Fruit fly (Drosophila melanogaster) Kc167 (cell line): ENCODE measurements around the gene Cyp4d21.

ENCODE experiments used
- Myc ChIP-seq: fragments of >200 bp; optimal IDR thresholded peaks from 2 replicates; lab custom pipeline; 2017; ENCODE audit warnings: missing external identifiers
- Sin3A ChIP-seq: fragments of >200 bp; optimal IDR thresholded peaks from 2 replicates; lab custom pipeline; 2018; ENCODE audit warnings: missing external identifiers
- h ChIP-seq: fragments of >200 bp; optimal IDR thresholded peaks from 3 replicates; lab custom pipeline; 2018; ENCODE audit warnings: missing external identifiers
- insv ChIP-seq: fragments of >200 bp; optimal IDR thresholded peaks from 3 replicates; lab custom pipeline; 2018; ENCODE audit warnings: missing external identifiers
- psq ChIP-seq: fragments of >200 bp; optimal IDR thresholded peaks from 2 replicates; lab custom pipeline; 2017; ENCODE audit warnings: missing external identifiers
- ttk ChIP-seq: sonication (Bioruptor generic); optimal IDR thresholded peaks from 2 replicates; lab custom pipeline; 2017; ENCODE audit warnings: missing external identifiers

The Cyp4d21 gene

dm6 chr2L:7576462-7577360, 28.7 kb upstream of the Cyp4d21 start:
- TF ChIP-seq Myc = no peak
- TF ChIP-seq h = no peak
- no peak for TF ChIP-seq psq
- no peak for TF ChIP-seq insv (lab: Kevin White, UChicago)
- TF ChIP-seq Sin3A (lab: Kevin White, UChicago) = no peak
- TF ChIP-seq ttk (lab: Kevin White, UChicago) = no peak

dm6 chr2L:7577646-7578045, 27.8 kb upstream of the Cyp4d21 start:
- TF ChIP-seq psq = no peak
- no peak for TF ChIP-seq ttk (lab: Kevin White, UChicago)
- TF ChIP-seq Sin3A (lab: Kevin White, UChicago) = no peak
- no peak for TF ChIP-seq insv (lab: Kevin White, UChicago)
- no peak for TF ChIP-seq Myc
- no peak for TF ChIP-seq h

DNA sequence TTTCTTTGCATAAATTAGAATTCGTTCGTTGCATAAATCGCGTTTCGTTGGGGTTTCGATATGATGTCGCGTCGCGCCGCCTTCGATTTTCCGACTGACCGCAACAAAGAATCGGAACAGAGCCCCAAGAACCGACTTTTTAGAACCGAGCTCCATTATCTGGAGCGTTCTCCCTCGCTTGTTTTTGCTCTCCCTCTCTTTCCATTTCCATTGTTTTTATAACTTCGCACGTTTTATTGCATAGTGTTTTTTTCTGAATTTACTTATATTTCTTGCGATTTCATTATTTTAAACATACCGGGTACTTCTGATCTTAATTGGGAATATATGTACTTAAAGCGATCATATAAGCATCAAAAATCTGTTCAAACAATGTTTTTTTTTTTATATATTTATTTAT, 26.5 kb upstream of the Cyp4d21 start, which contains the start of gene RapGAP1:
Gene RapGAP1 (minus strand): TSS at position 101 of the 400 bp plus-strand sequence.
- no peak for TF ChIP-seq h
- no peak for TF ChIP-seq ttk (lab: Kevin White, UChicago)
- no peak for TF ChIP-seq psq
- no peak for TF ChIP-seq insv (lab: Kevin White, UChicago)
- no peak for TF ChIP-seq Sin3A (lab: Kevin White, UChicago)
- TF ChIP-seq Myc = no peak

dm6 chr2L:7580676-7581253, 24.6 kb upstream of the Cyp4d21 start:
- TF ChIP-seq ttk (lab: Kevin White, UChicago) (no peak), psq (no peak), h (no peak), Myc (no peak), Sin3A (lab: Kevin White, UChicago) (no peak), insv (lab: Kevin White, UChicago) (no peak)

DNA sequence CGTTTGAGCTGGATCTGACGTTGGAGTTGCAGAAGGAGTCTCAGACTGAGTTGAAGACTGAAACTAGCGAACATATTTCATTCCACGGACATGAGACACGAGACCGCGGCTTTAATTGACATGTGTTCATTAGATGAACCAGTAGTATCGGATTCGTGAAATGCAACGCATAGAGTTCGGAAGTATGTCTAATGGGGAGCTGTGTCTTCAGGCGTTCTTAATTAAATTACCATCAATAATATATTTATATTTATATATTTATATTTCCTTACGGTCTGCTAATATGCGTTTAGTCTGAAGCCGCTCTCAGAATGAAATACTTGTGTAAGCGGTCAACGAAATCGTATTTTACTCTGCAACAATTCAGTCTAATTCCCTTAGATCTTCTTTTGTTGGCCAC, 23.8 kb upstream of the Cyp4d21 start, which contains the start of gene Spn28B:
Gene Spn28B (plus strand): TSS at position 301 of the 400 bp plus-strand sequence.
- TF ChIP-seq Sin3A (lab: Kevin White, UChicago) = no peak
- no peak for TF ChIP-seq Myc
- no peak for TF ChIP-seq insv (lab: Kevin White, UChicago)
- no peak for TF ChIP-seq ttk (lab: Kevin White, UChicago)
- TF ChIP-seq h = no peak
- no peak for TF ChIP-seq psq

- TF ChIP-seq ttk (lab: Kevin White, UChicago) (no peak), Myc (no peak), psq (no peak), Sin3A (lab: Kevin White, UChicago) (no peak), insv (lab: Kevin White, UChicago) (no peak), h (no peak)
Observed at dm6 chr2L:7587106-7587505, 18.3 kb upstream of the Cyp4d21 start.

DNA sequence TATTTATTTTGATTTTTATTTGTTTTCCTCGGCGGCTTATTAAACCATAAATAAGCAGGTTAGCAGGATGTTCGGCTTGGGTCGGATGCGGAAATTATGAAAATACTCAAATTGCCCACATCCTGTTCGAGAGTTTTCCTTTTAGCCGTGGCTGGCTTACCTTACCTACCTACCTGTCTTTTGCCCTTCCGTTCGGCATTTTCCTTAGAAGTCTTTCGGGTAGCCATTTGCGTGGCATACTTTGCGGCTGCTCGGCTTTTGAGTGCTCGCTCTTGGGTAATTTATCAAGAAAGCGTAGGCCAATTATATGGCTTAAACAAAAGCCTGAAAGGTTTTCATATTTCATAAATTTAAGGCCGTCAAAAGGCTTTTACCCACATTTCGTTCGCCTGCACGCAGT, 12.5 kb upstream of the Cyp4d21 start:
- TF ChIP-seq psq (no peak), ttk (lab: Kevin White, UChicago) (no peak), insv (lab: Kevin White, UChicago) (no peak), Sin3A (lab: Kevin White, UChicago) (no peak), Myc (no peak), h (no peak)

dm6 chr2L:7596862-7597261, 8.5 kb upstream of the Cyp4d21 start:
- TF ChIP-seq psq (no peak), insv (lab: Kevin White, UChicago) (no peak), Myc (no peak), h (no peak), Sin3A (lab: Kevin White, UChicago) (no peak), ttk (lab: Kevin White, UChicago) (no peak)

dm6 chr2L:7597431-7597830, 8.0 kb upstream of the Cyp4d21 start:
- TF ChIP-seq h (no peak), psq (no peak), insv (lab: Kevin White, UChicago) (no peak), Myc (no peak), Sin3A (lab: Kevin White, UChicago) (no peak), ttk (lab: Kevin White, UChicago) (no peak)

DNA sequence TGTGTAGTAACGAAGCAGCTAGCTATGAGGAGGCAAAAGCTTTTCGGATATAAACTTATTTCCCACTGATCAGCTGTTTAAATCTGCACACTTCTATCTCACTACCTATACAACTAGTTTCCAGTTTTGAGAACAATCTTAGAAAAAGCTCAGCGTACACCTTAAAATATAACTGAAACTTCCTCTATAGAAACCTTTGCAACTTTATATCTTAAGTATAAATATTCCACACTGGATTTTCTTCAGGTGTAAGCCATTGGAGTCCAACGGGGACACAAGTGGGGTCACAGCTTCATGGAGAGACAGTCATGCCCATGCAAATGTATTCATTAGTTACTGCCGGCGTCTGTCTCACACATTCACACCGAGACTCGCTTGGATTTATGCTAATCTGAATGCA, 7.1 kb upstream of the Cyp4d21 start:
- TF ChIP-seq psq = no peak
- no peak for TF ChIP-seq insv (lab: Kevin White, UChicago)
- TF ChIP-seq Sin3A (lab: Kevin White, UChicago) = no peak
- no peak for TF ChIP-seq h
- TF ChIP-seq ttk (lab: Kevin White, UChicago) = no peak
- TF ChIP-seq Myc = no peak

dm6 chr2L:7598697-7599096, 6.7 kb upstream of the Cyp4d21 start:
- TF ChIP-seq ttk (lab: Kevin White, UChicago) (no peak), Myc (no peak), Sin3A (lab: Kevin White, UChicago) (no peak), psq (no peak), h (no peak), insv (lab: Kevin White, UChicago) (no peak)

dm6 chr2L:7601875-7602274, 3.5 kb upstream of the Cyp4d21 start:
- no peak for TF ChIP-seq insv (lab: Kevin White, UChicago)
- no peak for TF ChIP-seq psq
- no peak for TF ChIP-seq ttk (lab: Kevin White, UChicago)
- TF ChIP-seq Myc = no peak

DNA sequence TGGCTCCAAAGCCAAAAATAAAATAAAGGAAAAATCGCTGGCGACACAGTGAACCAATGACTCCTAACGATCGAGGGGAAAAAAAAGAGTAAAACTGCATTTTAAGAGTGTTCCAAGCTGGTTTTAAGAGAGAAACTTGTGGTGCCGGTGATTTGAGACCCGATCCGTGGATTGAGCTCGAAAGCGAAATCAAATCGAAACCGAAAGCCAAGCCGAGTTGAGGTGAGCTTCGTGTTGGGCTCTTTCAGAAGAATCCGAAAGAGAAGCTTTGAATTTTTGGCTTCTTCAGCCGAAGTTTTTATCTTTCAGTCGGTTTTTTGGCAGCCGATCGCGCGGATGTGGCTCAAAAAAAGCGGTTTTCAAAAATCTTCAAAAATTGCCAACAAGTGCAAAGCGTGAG, 2.7 kb downstream of the Cyp4d21 start, which contains the start of gene CG6739:
Gene CG6739 (plus strand): TSS at position 307 of the 400 bp plus-strand sequence.
- no peak for TF ChIP-seq Sin3A (lab: Kevin White, UChicago)
- no peak for TF ChIP-seq ttk (lab: Kevin White, UChicago)
- no peak for TF ChIP-seq h
- no peak for TF ChIP-seq insv (lab: Kevin White, UChicago)
- no peak for TF ChIP-seq psq
- no peak for TF ChIP-seq Myc
